Worm (Caenorhabditis elegans): ENCODE data around the gene srh-299.

- no peak for TF ChIP-seq dao-5 (tag; optimal IDR thresholded peaks at IDR 0.05)
- TF ChIP-seq him-1 (tag; optimal IDR thresholded peaks at IDR 0.05): no peak
Observed at ce11 chrV:15821398-15821797, 41.7 kb upstream of the srh-299 start, which contains the start of gene srbc-49.
